Fruit fly (Drosophila melanogaster): Measurements from ENCODE around the gene Acp98AB.

The Acp98AB gene

dm6 chr3R:27736367-27737005, 41.8 kb downstream of the Acp98AB start, which contains the start of gene Ets98B:
TSS of gene Ets98B (plus strand) at chr3R:27736538.
- no peak for TF ChIP-seq Myc (optimal IDR thresholded peaks at IDR 0.05)
- TF ChIP-seq HLH106 (tag; optimal IDR thresholded peaks at IDR 0.05) = no peak
- TF ChIP-seq lola (GFP tag; optimal IDR thresholded peaks at IDR 0.05) = no peak
- TF ChIP-seq Abd-B (GFP tag; optimal IDR thresholded peaks at IDR 0.05) = no peak
- TF ChIP-seq N (GFP tag; optimal IDR thresholded peaks at IDR 0.05) = no peak
- TF ChIP-seq CG9705 (GFP tag; optimal IDR thresholded peaks at IDR 0.05) = no peak
- TF ChIP-seq CG32264 (GFP tag; optimal IDR thresholded peaks at IDR 0.05) = no peak
- no peak for TF ChIP-seq brk (GFP tag; optimal IDR thresholded peaks at IDR 0.05)
- peak; percentile 69 for TF ChIP-seq Dif (GFP tag; optimal IDR thresholded peaks at IDR 0.05; ENCODE audit: partially characterized antibody)
- no peak for TF ChIP-seq pan (optimal IDR thresholded peaks at IDR 0.05)
- TF ChIP-seq GATAd (GFP tag; optimal IDR thresholded peaks at IDR 0.05) = no peak
- TF ChIP-seq dsf (GFP tag; optimal IDR thresholded peaks at IDR 0.05; ENCODE audit: borderline replicate concordance) = no peak
- no peak for TF ChIP-seq OdsH (GFP tag; optimal IDR thresholded peaks at IDR 0.05)
- TF ChIP-seq Sp1 (GFP tag; optimal IDR thresholded peaks at IDR 0.05) = no peak
- peak; percentile 56 for TF ChIP-seq Vsx2 (GFP tag; optimal IDR thresholded peaks at IDR 0.05; ENCODE audit: partially characterized antibody)
- TF ChIP-seq br (GFP tag; optimal IDR thresholded peaks at IDR 0.05) = no peak
- no peak for TF ChIP-seq Rel (GFP tag; optimal IDR thresholded peaks at IDR 0.05)
- no peak for TF ChIP-seq Rel (tag; optimal IDR thresholded peaks at IDR 0.05)
- TF ChIP-seq sv (GFP tag; optimal IDR thresholded peaks at IDR 0.05) = no peak
- no peak for TF ChIP-seq fru (GFP tag; optimal IDR thresholded peaks at IDR 0.05)
- no peak for TF ChIP-seq CrebA (GFP tag; optimal IDR thresholded peaks at IDR 0.05; ENCODE audit: borderline replicate concordance)
- TF ChIP-seq Hr78 (GFP tag; optimal IDR thresholded peaks at IDR 0.05) = no peak
- peak; percentile 23 for TF ChIP-seq psq (GFP tag; optimal IDR thresholded peaks at IDR 0.05)
- peak; percentile 14 for TF ChIP-seq h (GFP tag; optimal IDR thresholded peaks at IDR 0.05)
- peak in 1 of 2 experiments; percentile 5 for TF ChIP-seq foxo (GFP tag; optimal IDR thresholded peaks at IDR 0.05)
- TF ChIP-seq jim (GFP tag; optimal IDR thresholded peaks at IDR 0.05) = no peak
- TF ChIP-seq dl (GFP tag; optimal IDR thresholded peaks at IDR 0.05; ENCODE audit: insufficient read depth in 1 of 2, partially characterized antibody in 2 of 2) = no peak
- TF ChIP-seq Hnf4 (GFP tag; optimal IDR thresholded peaks at IDR 0.05) = no peak
- TF ChIP-seq usp (GFP tag; optimal IDR thresholded peaks at IDR 0.05) = no peak
- no peak for TF ChIP-seq Mio (GFP tag; optimal IDR thresholded peaks at IDR 0.05)
- TF ChIP-seq sage (GFP tag; optimal IDR thresholded peaks at IDR 0.05) = no peak

- TF ChIP-seq br (GFP tag; optimal IDR thresholded peaks at IDR 0.05) (no peak), Rel (GFP tag; optimal IDR thresholded peaks at IDR 0.05) (no peak), Rel (tag; optimal IDR thresholded peaks at IDR 0.05) (no peak), rgr (GFP tag; optimal IDR thresholded peaks at IDR 0.05) (no peak), N (GFP tag; optimal IDR thresholded peaks at IDR 0.05) (no peak), usp (GFP tag; optimal IDR thresholded peaks at IDR 0.05) (no peak), Abd-B (GFP tag; optimal IDR thresholded peaks at IDR 0.05) (no peak), ey (GFP tag; optimal IDR thresholded peaks at IDR 0.05) (no peak), foxo (GFP tag; optimal IDR thresholded peaks at IDR 0.05) (no peak), pan (optimal IDR thresholded peaks at IDR 0.05) (no peak), Vsx2 (GFP tag; optimal IDR thresholded peaks at IDR 0.05; ENCODE audit: partially characterized antibody) (no peak), Hnf4 (GFP tag; optimal IDR thresholded peaks at IDR 0.05) (no peak), sage (GFP tag; optimal IDR thresholded peaks at IDR 0.05) (no peak), Hr83 (GFP tag; optimal IDR thresholded peaks at IDR 0.05; ENCODE audit: poor library complexity, severe bottlenecking) (no peak), Dfd (GFP tag; optimal IDR thresholded peaks at IDR 0.05) (no peak), Jra (GFP tag; optimal IDR thresholded peaks at IDR 0.05) (no peak), Hr78 (GFP tag; optimal IDR thresholded peaks at IDR 0.05) (no peak), sv (GFP tag; optimal IDR thresholded peaks at IDR 0.05) (no peak), tai (GFP tag; optimal IDR thresholded peaks at IDR 0.05) (no peak), dl (GFP tag; optimal IDR thresholded peaks at IDR 0.05; ENCODE audit: insufficient read depth in 1 of 2, partially characterized antibody in 2 of 2) (no peak)
Observed at dm6 chr3R:27737038-27737437, 42.4 kb downstream of the Acp98AB start.

dm6 chr3R:27738287-27738686, 43.6 kb downstream of the Acp98AB start:
- TF ChIP-seq tai (GFP tag; optimal IDR thresholded peaks at IDR 0.05) = no peak

Data from whole organism, wandering third instar larva.